Fruit fly (Drosophila melanogaster): ENCODE measurements around the gene CG7304.

dm6 chr3L:15679420-15679819, at the start of gene CG7304:
- TF ChIP-seq Hr96 (GFP tag; optimal IDR thresholded peaks at IDR 0.05) (no peak), cic (GFP tag; optimal IDR thresholded peaks at IDR 0.05) (no peak), CG1620 (GFP tag; optimal IDR thresholded peaks at IDR 0.05) (no peak), Crg-1 (GFP tag; optimal IDR thresholded peaks at IDR 0.05) (no peak)

Measured in whole organism, adult.